Fruit fly (Drosophila melanogaster) whole organism, adult: Measurements from ENCODE around the gene HLH3B.

Source experiments
- cnc ChIP-seq, 2 experiments: fragments of >200 bp; optimal IDR thresholded peaks; 2 replicates each; lab custom pipeline; 2017
- kay ChIP-seq: fragments of 200-800 bp; sonication (Bioruptor generic); peaks from one replicate; lab custom pipeline; 2016; ENCODE audit warnings: missing biosample characterization, missing genetic modification characterization, borderline replicate concordance

- TF ChIP-seq cnc (optimal IDR thresholded peaks at IDR 0.05; lab: Kevin White, UChicago) (no peak), kay (GFP tag; lab: Kevin White, UChicago) (peak; percentile 74)
Observed at dm6 chrX:2652124-2652923, 29.2 kb downstream of the HLH3B start.
